Fruit fly (Drosophila melanogaster): Measurements from ENCODE around the gene ScsbetaG.

Gene ScsbetaG

dm6 chr3L:5563309-5564182, at the start of gene ScsbetaG, which contains the start of gene Sras (continued):
- TF ChIP-seq HHEX (GFP tag; optimal IDR thresholded peaks at IDR 0.05) (no peak), CG12299 (tag; optimal IDR thresholded peaks at IDR 0.05) (no peak), CG10274 (GFP tag; optimal IDR thresholded peaks at IDR 0.05) (no peak), CG15696 (tag; optimal IDR thresholded peaks at IDR 0.05) (no peak), CG13624 (GFP tag; optimal IDR thresholded peaks at IDR 0.05) (peak; percentile 7), HLH3B (GFP tag; IDR thresholded peaks at IDR 0.05) (no peak), dimm (GFP tag; IDR thresholded peaks at IDR 0.05) (no peak), CG1529 (GFP tag; optimal IDR thresholded peaks at IDR 0.05) (no peak), zen2 (GFP tag; IDR thresholded peaks at IDR 0.05; ENCODE audit: partially characterized antibody) (peak; percentile 22; the same call in 1 of the 3 replicates), nau (GFP tag; optimal IDR thresholded peaks at IDR 0.05) (no peak), CG10366 (GFP tag; IDR thresholded peaks at IDR 0.05) (no peak), MESR4 (GFP tag; optimal IDR thresholded peaks at IDR 0.05) (peak; percentile 55), CG13894 (tag; optimal IDR thresholded peaks at IDR 0.05) (no peak), Pdp1 (GFP tag; optimal IDR thresholded peaks at IDR 0.05) (peak in 1 of 2 experiments; percentile 2), Hr51 (GFP tag; optimal IDR thresholded peaks at IDR 0.05) (no peak), Asciz (GFP tag; optimal IDR thresholded peaks at IDR 0.05) (no peak), Six4 (GFP tag; optimal IDR thresholded peaks at IDR 0.05) (no peak), CG6689 (GFP tag; IDR thresholded peaks at IDR 0.05) (no peak), Dref (GFP tag; IDR thresholded peaks at IDR 0.05) (0 out of 2 replicates have a peak, but pooled peaks have one; percentile 37), row (GFP tag; IDR thresholded peaks at IDR 0.05) (peak; percentile 36; the same call in 2 of the 3 replicates), CG1233 (GFP tag; optimal IDR thresholded peaks at IDR 0.05) (no peak), CG17359 (tag; optimal IDR thresholded peaks at IDR 0.05) (no peak), CG17328 (GFP tag; IDR thresholded peaks at IDR 0.05) (no peak), CG15479 (GFP tag; optimal IDR thresholded peaks at IDR 0.05) (no peak), lola (GFP tag; optimal IDR thresholded peaks at IDR 0.05) (no peak), CG14014 (GFP tag; IDR thresholded peaks at IDR 0.05) (no peak), Blimp-1 (GFP tag; optimal IDR thresholded peaks at IDR 0.05) (no peak), CG12659 (GFP tag; optimal IDR thresholded peaks at IDR 0.05) (peak; percentile 59), CG14860 (GFP tag; IDR thresholded peaks at IDR 0.05; ENCODE audit: partially characterized antibody) (no peak), Ets65A (GFP tag) (no peak), schlank (tag; optimal IDR thresholded peaks at IDR 0.05) (no peak), pb (GFP tag; optimal IDR thresholded peaks at IDR 0.05) (no peak), CG4820 (GFP tag; optimal IDR thresholded peaks at IDR 0.05) (no peak), CG18262 (tag; optimal IDR thresholded peaks at IDR 0.05) (no peak), gsb (GFP tag; IDR thresholded peaks at IDR 0.05) (no peak), bbx (GFP tag; IDR thresholded peaks at IDR 0.05; ENCODE audit: partially characterized antibody) (peak; percentile 32; the same call in 1 of the 2 replicates), bsh (GFP tag; optimal IDR thresholded peaks at IDR 0.05) (no peak), CG8388 (GFP tag; optimal IDR thresholded peaks at IDR 0.05) (no peak), CG17385 (GFP tag; optimal IDR thresholded peaks at IDR 0.05) (no peak), az2 (GFP tag; optimal IDR thresholded peaks at IDR 0.05) (no peak), HmgD (GFP tag; optimal IDR thresholded peaks at IDR 0.05) (no peak), CG10147 (GFP tag; optimal IDR thresholded peaks at IDR 0.05) (no peak), CG11085 (GFP tag; IDR thresholded peaks at IDR 0.05) (no peak), CG9609 (GFP tag; optimal IDR thresholded peaks at IDR 0.05) (no peak), CG11560 (tag; IDR thresholded peaks at IDR 0.05) (no peak), ftz-f1 (GFP tag; optimal IDR thresholded peaks at IDR 0.05) (peak; percentile 48), CG31224 (GFP tag; IDR thresholded peaks at IDR 0.05) (no peak), CG17612 (GFP tag; IDR thresholded peaks at IDR 0.05) (no peak)

All from whole organism, embryonic.